Worm (Caenorhabditis elegans): ENCODE data around the gene ZK328.6.

DNA sequence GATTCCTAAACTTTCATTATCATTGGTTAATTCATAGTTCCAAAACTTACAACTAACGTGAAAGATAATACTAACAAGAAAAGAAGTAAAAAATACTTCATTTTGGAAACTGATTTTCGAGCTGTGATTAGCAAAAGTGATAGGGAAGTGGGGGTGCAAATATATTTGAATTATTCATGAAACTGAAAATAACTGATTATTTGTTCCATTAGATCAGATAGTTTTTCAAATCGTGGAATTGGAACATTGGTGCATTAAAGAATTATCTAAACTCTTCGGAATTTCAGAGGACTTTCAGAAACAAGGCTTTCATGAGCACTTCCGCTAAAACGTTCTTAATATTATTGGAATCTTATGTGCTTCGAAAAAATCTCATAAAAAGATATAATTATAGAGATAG lies 25.3 kb upstream of the ZK328.6 start, which contains the start of gene F40H6.5:
- TF ChIP-seq nhr-77 (tag; optimal IDR thresholded peaks at IDR 0.05) (no peak), ces-1 (GFP tag; optimal IDR thresholded peaks at IDR 0.05) (no peak), aha-1 (tag) (no peak), lin-15B (tag; optimal IDR thresholded peaks at IDR 0.05) (no peak), fos-1 (tag; optimal IDR thresholded peaks at IDR 0.05) (no peak), F26F4.8 (GFP tag; conservative IDR thresholded peaks at IDR 0.05) (no peak), skn-1 (tag; optimal IDR thresholded peaks at IDR 0.05) (no peak), snpc-4 (tag; optimal IDR thresholded peaks at IDR 0.05) (no peak), mdl-1 (tag; optimal IDR thresholded peaks at IDR 0.05) (no peak), lsy-2 (tag; optimal IDR thresholded peaks at IDR 0.05) (no peak)

Data from whole organism, L4 larva.